Worm (Caenorhabditis elegans): ENCODE measurements around the gene sri-24.
A peak's percentile ranks its signal among the peaks of the same experiment; 100 is the strongest.

DNA sequence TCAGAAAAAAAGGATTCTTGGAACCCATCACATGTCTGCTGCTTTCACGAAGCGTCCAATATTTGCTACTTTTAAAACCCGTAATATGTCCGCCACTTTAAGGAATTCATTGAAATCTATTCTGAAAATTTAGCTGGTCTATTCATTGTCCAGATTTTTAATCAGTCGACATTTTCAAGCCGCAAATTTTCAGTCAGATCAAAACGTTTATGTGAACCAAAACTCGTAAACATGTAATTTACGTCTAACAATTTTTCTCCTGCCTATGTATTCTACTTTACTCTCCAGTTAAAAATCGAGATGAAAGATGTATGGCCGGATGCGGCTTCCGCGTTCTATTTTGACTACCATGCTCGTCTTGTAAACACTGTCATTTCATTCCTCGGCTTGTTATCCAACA lies 14.0 kb upstream of the sri-24 start, which contains the start of gene srw-1:
- TF ChIP-seq fos-1 (tag; optimal IDR thresholded peaks at IDR 0.05) (no peak), unc-39 (tag; optimal IDR thresholded peaks at IDR 0.05) (no peak), nhr-11 (tag; optimal IDR thresholded peaks at IDR 0.05) (no peak), nhr-76 (tag; optimal IDR thresholded peaks at IDR 0.05) (no peak), ztf-4 (tag; optimal IDR thresholded peaks at IDR 0.05) (no peak), fkh-10 (GFP tag; optimal IDR thresholded peaks at IDR 0.05) (no peak), ceh-9 (tag; optimal IDR thresholded peaks at IDR 0.05) (no peak), pqm-1 (tag; optimal IDR thresholded peaks at IDR 0.05) (no peak), elt-2 (tag; optimal IDR thresholded peaks at IDR 0.05) (peak; percentile 1), ama-1 (optimal IDR thresholded peaks at IDR 0.05) (no peak), mdl-1 (tag; optimal IDR thresholded peaks at IDR 0.05) (no peak)

Measured in whole organism, L3 larva.